Fruit fly (Drosophila melanogaster): ENCODE results near the gene CG5011.

CG5011 gene

DNA sequence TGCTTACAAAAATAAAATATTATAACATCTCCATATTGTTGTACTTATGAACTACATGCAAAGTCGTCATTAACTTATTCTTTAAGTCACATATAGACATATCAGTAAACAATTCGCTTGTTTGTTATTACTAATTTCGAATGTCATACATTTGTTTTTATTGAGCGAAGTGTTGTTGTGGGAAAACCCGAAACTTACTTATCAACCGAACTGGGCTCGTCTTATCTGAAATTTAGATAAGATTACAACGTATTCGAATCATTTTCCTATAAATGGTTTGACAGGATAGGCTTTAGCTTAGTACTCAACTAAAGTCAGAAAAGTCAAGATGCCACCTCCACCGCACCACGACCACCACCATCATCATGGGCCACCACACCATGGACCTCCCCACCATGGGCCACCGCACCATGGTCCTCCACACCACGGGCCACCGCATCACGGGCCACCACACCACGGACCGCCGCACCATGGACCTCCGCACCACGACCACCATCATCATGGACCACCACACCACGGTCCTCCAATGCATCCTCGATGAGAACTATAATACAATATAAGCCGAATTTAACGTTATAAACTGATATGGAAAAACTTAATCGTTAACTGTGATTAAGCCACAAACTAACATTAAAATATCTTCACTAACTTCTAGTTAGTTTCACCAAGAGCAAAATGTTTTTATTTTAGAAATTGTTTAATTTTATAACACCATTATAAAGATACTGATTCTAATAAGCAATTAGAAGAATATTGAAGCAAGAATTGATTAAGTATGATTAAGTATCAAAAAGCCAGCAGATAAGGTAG, at the start of gene CG5011, which contains the start of gene CG43349:
CG5011 (plus strand) TSS at position 760 of the 810 bp plus-strand sequence.
CG43349 (plus strand) TSS at position 294 of the 810 bp plus-strand sequence.
- no peak for TF ChIP-seq CG17801 (GFP tag; optimal IDR thresholded peaks at IDR 0.05; ENCODE audit: partially characterized antibody)

DNA sequence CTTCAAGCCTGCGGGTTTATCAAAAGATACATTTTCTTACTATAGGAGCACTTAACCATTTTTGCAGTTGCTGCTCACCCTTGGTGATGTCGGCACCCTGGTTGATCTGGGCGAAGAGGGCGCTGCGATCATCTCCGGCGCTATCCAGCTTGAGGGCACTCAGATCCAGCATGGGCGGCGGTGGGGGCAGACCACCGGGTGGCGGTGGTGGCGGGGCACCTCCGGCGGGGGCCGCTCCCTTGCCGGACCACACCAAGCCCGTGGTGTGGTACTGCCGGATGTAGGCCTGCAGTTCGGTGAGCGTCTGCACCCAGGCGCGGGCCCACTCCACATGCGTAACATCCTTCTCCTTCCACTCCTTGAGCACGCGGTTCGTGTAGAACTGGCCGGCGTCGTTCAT, 47.8 kb upstream of the CG5011 start:
- TF ChIP-seq CG17801 (GFP tag; optimal IDR thresholded peaks at IDR 0.05; ENCODE audit: partially characterized antibody), result no peak

DNA sequence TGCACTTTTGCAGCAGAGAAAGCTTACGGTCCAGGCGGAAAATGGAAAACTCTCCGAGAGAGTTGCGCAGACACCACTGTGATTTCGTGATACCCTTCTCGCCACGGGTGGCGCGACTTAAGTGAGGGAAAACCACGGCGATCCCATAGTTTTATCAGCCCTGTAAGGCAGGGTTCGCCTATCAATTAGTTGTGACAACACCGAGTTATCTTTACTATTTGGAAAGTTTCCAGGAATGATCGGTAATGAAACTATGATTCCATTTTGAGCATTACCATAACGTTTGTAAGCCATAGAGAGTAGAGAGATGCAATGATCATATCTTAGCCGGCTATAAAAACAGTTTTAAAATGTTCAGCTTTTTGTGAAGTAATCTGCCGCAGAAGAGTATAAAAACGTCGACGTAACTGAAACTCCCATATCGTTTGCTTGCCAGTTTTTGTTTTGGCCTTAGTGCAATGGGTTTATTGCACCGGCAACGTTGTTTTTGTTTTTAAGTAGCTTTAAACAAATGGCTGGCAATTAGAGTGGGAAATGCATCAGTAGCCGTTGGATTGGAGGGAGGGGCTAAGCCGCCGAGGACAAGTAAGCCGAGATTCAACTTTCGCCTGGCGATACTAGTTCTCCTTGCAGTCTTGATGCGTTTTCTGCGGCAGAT, 43.8 kb upstream of the CG5011 start:
- no peak for TF ChIP-seq CG17801 (GFP tag; optimal IDR thresholded peaks at IDR 0.05; ENCODE audit: partially characterized antibody)

DNA sequence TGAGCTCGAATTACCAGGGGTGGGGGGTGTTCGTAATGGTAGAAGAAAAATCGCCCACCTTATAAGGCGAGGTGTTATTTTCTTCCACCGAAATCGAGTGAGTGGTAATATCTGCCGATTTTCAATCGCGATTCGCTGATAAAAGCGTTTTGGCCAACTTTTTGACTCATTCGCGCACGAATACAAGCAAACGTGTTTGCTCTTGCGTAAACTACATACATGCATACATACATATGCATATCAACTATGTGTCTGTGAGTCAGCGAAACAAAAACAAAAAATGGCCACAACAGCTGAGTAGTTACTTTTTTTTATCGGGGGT, 43.2 kb upstream of the CG5011 start:
- TF ChIP-seq CG17801 (GFP tag; optimal IDR thresholded peaks at IDR 0.05; ENCODE audit: partially characterized antibody), result no peak

DNA sequence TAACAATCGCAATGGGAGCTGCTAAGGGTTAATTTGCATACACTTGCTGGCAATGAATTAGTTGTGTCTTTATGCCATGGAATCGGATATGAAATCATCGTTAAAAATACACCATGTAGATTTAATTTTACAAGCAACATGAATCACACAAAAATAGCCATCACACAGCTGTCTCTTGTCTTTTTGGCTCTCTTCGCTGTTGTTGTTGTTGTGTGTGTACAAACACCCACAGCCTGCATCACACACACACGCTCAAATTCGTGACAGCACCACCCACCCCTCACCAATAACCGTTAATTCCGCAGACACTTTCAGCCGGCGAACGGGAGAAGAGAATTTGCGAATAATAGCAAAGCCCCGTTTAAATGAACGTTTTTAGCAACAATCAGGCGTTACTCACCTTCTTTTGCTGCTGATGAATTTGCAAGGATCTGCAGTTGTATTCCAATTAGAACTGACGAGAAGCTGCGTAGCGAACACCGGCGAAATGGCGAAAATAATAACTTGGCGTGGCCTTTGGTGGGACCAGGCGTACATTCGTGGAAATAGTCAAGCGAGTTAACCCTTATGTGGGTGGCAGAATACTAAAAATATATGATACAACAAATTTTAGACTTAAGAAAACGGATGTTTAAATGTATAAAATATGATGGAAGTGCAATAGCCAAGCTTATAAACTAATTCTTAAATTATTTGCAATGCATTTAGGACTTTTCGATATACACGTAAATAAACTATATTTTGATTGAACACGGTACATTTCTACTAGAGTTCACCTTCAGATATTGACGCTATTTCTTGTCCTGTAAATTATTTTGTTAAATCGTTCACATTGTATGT, 42.6 kb upstream of the CG5011 start, which contains the start of gene capt:
capt (minus strand) TSS at position 584 of the 840 bp plus-strand sequence.
- no peak for TF ChIP-seq CG17801 (GFP tag; optimal IDR thresholded peaks at IDR 0.05; ENCODE audit: partially characterized antibody)

DNA sequence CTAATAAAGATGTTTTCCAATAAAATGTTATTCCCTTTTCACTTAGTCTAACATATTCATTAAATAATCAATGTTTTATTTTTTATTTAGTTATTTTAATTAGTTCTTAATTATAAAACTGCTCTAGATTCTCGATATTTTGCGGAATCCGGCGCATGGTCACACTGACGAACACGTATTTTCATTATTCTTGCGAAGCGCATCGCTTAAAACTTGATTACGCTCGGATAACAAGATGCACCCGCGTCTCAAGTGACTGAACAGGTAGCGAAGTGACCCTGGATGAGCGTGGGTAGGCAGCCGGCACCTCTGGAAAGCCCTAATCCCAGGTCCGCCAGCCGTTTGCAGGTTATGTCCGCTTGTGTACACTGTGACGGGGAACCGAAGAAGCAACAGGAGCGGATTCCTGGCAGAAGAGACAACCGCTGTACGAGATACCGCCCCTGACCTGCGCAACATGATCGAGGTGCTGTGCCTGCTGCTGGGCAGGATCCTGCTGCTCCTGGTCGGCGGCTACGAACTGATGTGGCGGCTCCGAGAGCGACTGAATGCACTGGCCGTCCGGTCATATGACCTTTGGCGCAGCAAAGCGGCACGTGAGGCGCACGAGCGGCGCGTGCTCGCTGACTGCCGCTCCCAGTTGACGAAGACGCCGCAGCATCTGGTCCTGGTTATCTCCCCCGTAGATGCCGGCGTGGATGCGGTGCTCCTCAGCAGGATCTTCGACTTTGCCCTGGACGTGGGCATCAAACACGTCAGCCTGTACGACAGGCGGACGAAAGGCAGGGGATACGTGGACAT, 41.8 kb upstream of the CG5011 start, which contains the start of gene Tango14:
Tango14 (plus strand) TSS at position 143 of the 801 bp plus-strand sequence.
- TF ChIP-seq CG17801 (GFP tag; optimal IDR thresholded peaks at IDR 0.05; ENCODE audit: partially characterized antibody), result no peak

DNA sequence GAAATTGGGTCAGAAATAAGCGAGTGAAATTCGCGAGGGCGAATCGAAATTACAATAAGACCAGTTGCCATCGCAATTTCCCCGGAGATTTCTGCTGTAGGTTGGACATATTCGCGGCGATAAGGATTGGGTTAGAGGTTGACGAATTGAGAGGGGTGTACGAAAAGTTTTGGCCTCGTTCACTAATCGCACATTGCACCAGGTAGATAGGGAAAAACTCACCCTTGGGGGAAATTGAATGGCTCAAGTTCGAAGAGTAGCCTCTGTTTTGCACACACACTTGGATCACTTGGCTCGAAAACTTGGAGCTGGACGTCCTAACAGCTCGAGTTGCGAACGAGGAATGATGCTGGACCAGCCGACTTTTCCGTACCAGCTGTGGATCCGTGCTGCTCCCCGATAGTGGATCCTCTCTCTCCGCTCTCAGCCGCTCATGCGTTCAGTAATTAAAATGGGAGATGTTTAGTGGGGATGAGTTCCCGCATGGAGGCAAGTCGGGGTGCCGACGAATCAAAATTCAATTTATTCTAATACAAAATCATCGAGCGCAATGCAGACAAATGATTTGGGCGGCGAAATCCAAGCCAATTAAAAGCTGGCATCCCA, 36.8 kb upstream of the CG5011 start, which contains the start of gene CG5080:
CG5080 (minus strand) TSS at position 349 of the 606 bp plus-strand sequence.
- TF ChIP-seq CG17801 (GFP tag; optimal IDR thresholded peaks at IDR 0.05; ENCODE audit: partially characterized antibody), result no peak

DNA sequence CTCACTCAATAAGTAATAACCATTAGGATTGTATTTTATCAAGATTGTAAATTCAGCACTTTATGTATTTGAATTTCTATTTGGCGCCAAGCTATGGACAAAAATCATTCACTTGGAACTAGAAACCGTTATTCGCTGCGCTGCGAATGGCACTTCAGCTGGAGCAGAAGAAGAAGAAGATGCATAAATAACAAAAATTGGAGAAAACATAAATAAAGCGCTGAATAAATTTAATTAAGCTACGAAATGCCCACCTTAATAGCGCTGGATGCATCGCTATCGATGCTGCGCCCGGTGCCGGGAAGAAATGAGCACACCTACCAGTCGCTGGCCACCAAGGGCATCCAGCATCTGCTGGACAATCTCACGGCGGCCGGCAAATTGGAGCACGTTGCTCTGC, 36.2 kb upstream of the CG5011 start, which contains the start of gene IntS14:
IntS14 (plus strand) TSS at position 150 of the 400 bp plus-strand sequence.
- peak; percentile 2 for TF ChIP-seq CG17801 (GFP tag; optimal IDR thresholded peaks at IDR 0.05; ENCODE audit: partially characterized antibody)

DNA sequence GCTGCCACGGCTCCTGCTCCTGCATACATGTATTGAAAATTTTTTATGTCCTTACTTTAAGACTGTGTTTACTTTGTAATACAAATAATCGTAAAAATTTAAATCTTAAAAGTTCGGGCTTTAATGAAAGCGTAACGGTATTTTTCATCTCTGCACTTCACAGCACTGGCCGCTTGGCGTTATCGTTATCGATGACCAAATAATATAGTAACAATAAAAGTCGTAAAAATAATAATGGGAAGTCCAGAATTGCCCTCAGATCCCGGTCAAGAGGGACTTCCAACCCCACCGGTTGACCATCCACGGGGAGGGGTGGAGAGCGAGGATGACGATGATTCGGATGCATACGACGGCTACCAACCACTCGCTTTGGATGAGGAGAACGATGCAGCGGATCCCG, 34.1 kb upstream of the CG5011 start, which contains the start of gene CG14341:
CG14341 (plus strand) TSS at position 181 of the 400 bp plus-strand sequence.
- TF ChIP-seq CG17801 (GFP tag; optimal IDR thresholded peaks at IDR 0.05; ENCODE audit: partially characterized antibody), result no peak

DNA sequence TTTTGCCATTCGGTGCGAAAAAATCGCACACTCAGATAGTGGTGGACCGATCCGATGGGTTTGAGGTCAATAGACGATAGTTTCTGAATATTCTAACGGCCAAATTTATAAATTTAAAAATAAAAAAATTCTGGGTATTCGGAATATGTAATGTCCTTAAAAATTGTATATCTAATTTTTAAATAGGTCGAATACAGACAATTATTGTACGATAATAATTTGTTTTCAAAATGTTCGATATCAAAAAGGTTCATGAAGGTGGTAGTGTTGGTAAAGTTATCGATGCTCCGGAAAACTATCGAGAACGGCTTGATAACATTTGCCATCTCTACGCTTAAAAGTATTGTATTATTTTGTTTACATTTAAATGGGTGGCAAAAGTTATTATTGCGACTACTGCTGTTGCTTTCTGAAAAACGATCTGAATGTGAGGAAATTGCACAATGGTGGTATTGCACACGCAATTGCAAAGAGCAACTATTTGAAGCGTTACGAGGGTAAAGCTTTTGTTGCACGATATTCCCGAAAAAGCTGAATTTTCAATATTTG, 30.5 kb upstream of the CG5011 start, which contains the start of the genes CG31922 and Plap:
CG31922 (plus strand) TSS at position 315 of the 549 bp plus-strand sequence.
Plap (minus strand) TSS at position 499 of the 549 bp plus-strand sequence.
- TF ChIP-seq CG17801 (GFP tag; optimal IDR thresholded peaks at IDR 0.05; ENCODE audit: partially characterized antibody), result peak; percentile 69

DNA sequence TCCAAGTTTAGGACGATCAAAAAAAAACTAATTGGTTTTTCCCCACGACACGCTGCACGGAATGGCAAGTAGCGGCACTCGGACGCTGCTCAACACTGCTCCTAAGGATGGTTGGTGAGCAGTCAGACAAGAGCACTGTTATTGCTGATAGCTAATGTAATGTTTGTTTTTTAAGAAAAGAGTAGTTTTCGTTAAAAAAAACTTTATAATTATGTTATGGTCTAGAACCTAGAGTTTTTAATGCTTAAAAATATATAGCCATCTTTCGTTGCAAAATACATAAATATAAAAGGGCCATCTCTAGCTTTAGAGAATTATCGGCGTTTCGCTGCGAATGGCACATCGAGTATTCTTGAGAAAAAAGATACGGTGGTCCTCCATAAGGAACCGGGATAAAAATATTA, 27.8 kb upstream of the CG5011 start, which contains the start of the genes Charon and CG4887:
Charon (minus strand) TSS at position 102 of the 404 bp plus-strand sequence.
CG4887 (plus strand) TSS at position 306 of the 404 bp plus-strand sequence.
- peak; percentile 50 for TF ChIP-seq CG17801 (GFP tag; optimal IDR thresholded peaks at IDR 0.05; ENCODE audit: partially characterized antibody)

DNA sequence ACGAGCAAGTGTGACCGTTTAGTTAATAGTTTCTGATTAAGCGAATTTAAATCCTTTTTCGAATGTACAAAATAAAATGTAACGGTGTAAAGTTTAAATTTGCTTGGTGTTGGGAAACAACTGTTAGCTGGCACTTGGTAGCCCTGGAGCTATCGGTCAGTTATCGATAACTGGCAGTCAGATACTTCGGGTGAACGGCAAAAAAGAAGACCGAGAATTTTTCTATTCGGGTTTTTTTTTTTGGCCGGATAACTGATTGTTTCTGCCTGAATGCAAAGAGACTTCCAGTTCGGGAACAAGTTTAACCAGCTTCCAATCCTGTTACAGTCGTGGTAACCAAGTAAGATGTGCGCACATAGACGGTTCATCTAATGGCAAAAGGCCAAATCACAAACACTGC, 22.9 kb upstream of the CG5011 start, which contains the start of gene CG4896:
CG4896 (plus strand) TSS at position 169 of the 400 bp plus-strand sequence.
- peak; percentile 2 for TF ChIP-seq CG17801 (GFP tag; optimal IDR thresholded peaks at IDR 0.05; ENCODE audit: partially characterized antibody)

DNA sequence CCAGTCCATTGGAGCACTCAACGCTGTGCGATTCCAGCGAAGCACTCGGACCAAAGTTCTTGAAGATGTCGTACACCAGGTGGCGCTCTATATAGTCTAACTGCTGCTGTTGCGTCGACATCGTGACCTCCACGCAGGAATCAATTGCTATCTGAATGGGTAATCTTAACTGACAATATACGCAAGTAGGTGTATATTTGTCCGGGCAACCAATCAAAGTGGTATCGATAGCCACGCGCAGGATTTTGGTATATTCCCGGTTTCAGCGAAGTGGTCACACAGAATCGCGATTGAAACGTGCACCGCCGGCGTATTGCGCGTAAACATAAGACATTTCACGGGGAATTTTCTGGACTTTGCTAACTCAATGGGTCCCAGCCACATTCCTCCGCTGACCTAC, 16.7 kb upstream of the CG5011 start, which contains the start of the genes CG5126 and Tgt:
CG5126 (minus strand) TSS at position 222 of the 400 bp plus-strand sequence.
Tgt (plus strand) TSS at position 267 of the 400 bp plus-strand sequence.
- TF ChIP-seq CG17801 (GFP tag; optimal IDR thresholded peaks at IDR 0.05; ENCODE audit: partially characterized antibody), result no peak

Measured in ovary, adult (tissue).